Worm (Caenorhabditis elegans) whole organism, L4 larva: ENCODE data around the gene fubl-1.
A peak's percentile ranks its signal among the peaks of the same experiment; 100 is the strongest.

Experiments used
- F44E2.7 ChIP-seq: fragments of 200-800 bp; sonication (Bioruptor generic); IDR thresholded peaks from 2 replicates; pipeline ENCODE4 v2.1.2; 2022; ENCODE audit warnings: missing genetic modification characterization, missing compliant biosample characterization
- F49E8.2 ChIP-seq: sonication (generic microtip); optimal IDR thresholded peaks from 2 replicates; lab custom pipeline; 2016; ENCODE audit warnings: missing compliant biosample characterization, mild to moderate bottlenecking, missing genetic modification characterization, borderline replicate concordance
- R02D3.7 ChIP-seq: fragments of 150-350 bp; sonication (generic microtip); optimal IDR thresholded peaks from 3 replicates; lab custom pipeline; 2014; ENCODE audit warnings: missing biosample characterization, missing genetic modification characterization
- T20F7.1 ChIP-seq: fragments of 200-800 bp; sonication (Bioruptor generic); optimal IDR thresholded peaks from 2 replicates; lab custom pipeline; 2018; ENCODE audit warnings: mild to moderate bottlenecking, missing genetic modification characterization, missing compliant biosample characterization
- Y105C5A.15 ChIP-seq: fragments of 200-800 bp; sonication (Bioruptor generic); IDR thresholded peaks from 2 replicates; pipeline ENCODE4 v1.3.6; 2022; ENCODE audit warnings: missing genetic modification characterization, missing compliant biosample characterization
- Y5F2A.4 ChIP-seq: fragments of 200-800 bp; sonication (Bioruptor generic); optimal IDR thresholded peaks from 2 replicates; lab custom pipeline; 2018; ENCODE audit warnings: mild to moderate bottlenecking, missing genetic modification characterization, missing compliant biosample characterization
- Y75B8A.6 ChIP-seq: fragments of 200-800 bp; sonication (Bioruptor generic); IDR thresholded peaks from 2 replicates; pipeline ENCODE4 v1.3.6; 2022; ENCODE audit warnings: missing genetic modification reagents, missing genetic modification characterization, missing compliant biosample characterization
- ZK337.2 ChIP-seq: fragments of 200-800 bp; sonication (Bioruptor generic); IDR thresholded peaks from 2 replicates; pipeline ENCODE4 v1.3.6; 2022; ENCODE audit warnings: missing genetic modification reagents, missing genetic modification characterization, missing compliant biosample characterization
- aly-2 ChIP-seq: sonication (generic microtip); optimal IDR thresholded peaks from 2 replicates; lab custom pipeline; 2018; ENCODE audit warnings: missing biosample characterization, missing genetic modification characterization
- ama-1 ChIP-seq: fragments of 150-350 bp; optimal IDR thresholded peaks from 2 replicates; lab custom pipeline; 2014; ENCODE audit warnings: inconsistent platforms, mixed read lengths
- attf-4 ChIP-seq: sonication (generic microtip); optimal IDR thresholded peaks from 3 replicates; lab custom pipeline; 2017; ENCODE audit warnings: missing biosample characterization, missing genetic modification characterization
- ceh-20 ChIP-seq: fragments of 200-800 bp; sonication (Bioruptor generic); IDR thresholded peaks from 2 replicates; pipeline ENCODE4 v1.3.6; 2022; ENCODE audit warnings: missing genetic modification reagents, missing genetic modification characterization, missing compliant biosample characterization
- ceh-62 ChIP-seq: sonication (generic microtip); optimal IDR thresholded peaks from 2 replicates; lab custom pipeline; 2017; ENCODE audit warnings: missing biosample characterization, missing genetic modification characterization
- daf-19 ChIP-seq: fragments of 200-800 bp; sonication (Bioruptor generic); conservative IDR thresholded peaks from 2 replicates; pipeline ENCODE4 v1.3.6; 2022; ENCODE audit warnings: missing genetic modification characterization, missing compliant biosample characterization
- daf-8 ChIP-seq: fragments of 200-800 bp; sonication (Bioruptor generic); IDR thresholded peaks from 2 replicates; pipeline ENCODE4 v1.3.6; 2022; ENCODE audit warnings: missing genetic modification characterization, missing compliant biosample characterization
- dmd-6 ChIP-seq: fragments of 200-800 bp; sonication (Bioruptor generic); IDR thresholded peaks from 2 replicates; pipeline ENCODE4 v1.3.6; 2022; ENCODE audit warnings: missing genetic modification reagents, missing genetic modification characterization, missing compliant biosample characterization
- dmd-8 ChIP-seq: fragments of 200-800 bp; sonication (Bioruptor generic); IDR thresholded peaks from 2 replicates; pipeline ENCODE4 v1.3.6; 2022; ENCODE audit warnings: missing genetic modification characterization, missing compliant biosample characterization
- dpl-1 ChIP-seq: fragments of 150-350 bp; optimal IDR thresholded peaks from 2 replicates; lab custom pipeline; 2014; ENCODE audit warnings: missing biosample characterization, missing genetic modification reagents, missing genetic modification characterization
- duxl-1 ChIP-seq: sonication (generic microtip); optimal IDR thresholded peaks from 2 replicates; lab custom pipeline; 2016; ENCODE audit warnings: mild to moderate bottlenecking, missing genetic modification characterization, moderate library complexity, missing compliant biosample characterization; ENCODE audit not compliant: poor library complexity
- dve-1 ChIP-seq: sonication (generic microtip); optimal IDR thresholded peaks from 2 replicates; lab custom pipeline; 2017; ENCODE audit warnings: antibody characterized with exemption, mild to moderate bottlenecking, missing genetic modification characterization, missing compliant biosample characterization; ENCODE audit not compliant: insufficient read depth
- fos-1 ChIP-seq: fragments of 150-350 bp; optimal IDR thresholded peaks from 2 replicates; lab custom pipeline; 2014; ENCODE audit warnings: missing biosample characterization, missing genetic modification characterization
- jun-1 ChIP-seq: fragments of 150-350 bp; optimal IDR thresholded peaks from 2 replicates; lab custom pipeline; 2014; ENCODE audit warnings: missing biosample characterization, missing genetic modification reagents, missing genetic modification characterization
- lim-7 ChIP-seq: fragments of 200-800 bp; sonication (Bioruptor generic); IDR thresholded peaks from 2 replicates; pipeline ENCODE4 v1.3.6; 2022; ENCODE audit warnings: missing genetic modification characterization, missing compliant biosample characterization
- lin-29 ChIP-seq: fragments of 200-800 bp; sonication (Bioruptor generic); IDR thresholded peaks from 2 replicates; pipeline ENCODE4 v1.3.6; 2022; ENCODE audit warnings: missing genetic modification reagents, missing genetic modification characterization, missing compliant biosample characterization
- lin-39 ChIP-seq: fragments of 150-350 bp; optimal IDR thresholded peaks from 2 replicates; lab custom pipeline; 2014; ENCODE audit warnings: missing biosample characterization, missing genetic modification reagents, missing genetic modification characterization
- lir-3 ChIP-seq: sonication (generic microtip); optimal IDR thresholded peaks from 2 replicates; lab custom pipeline; 2016; ENCODE audit warnings: mild to moderate bottlenecking, missing genetic modification characterization, missing compliant biosample characterization
- lsy-2 ChIP-seq, 2 experiments: fragments of 150-350 bp in 1 of 2; sonication (generic microtip) in 1 of 2; optimal IDR thresholded peaks; 2 replicates each; lab custom pipeline; 2014 to 2017; ENCODE audit warnings: missing biosample characterization in 2 of 2, missing genetic modification characterization in 2 of 2
- madf-5 ChIP-seq, 2 experiments: fragments of 200-800 bp; sonication (Bioruptor generic); IDR thresholded peaks; 2 replicates each; pipeline ENCODE4 v1.3.6; 2022; ENCODE audit warnings: missing compliant biosample characterization in 2 of 2, missing genetic modification characterization in 2 of 2
- madf-9 ChIP-seq: fragments of 200-800 bp; sonication (Bioruptor generic); conservative IDR thresholded peaks from 2 replicates; pipeline ENCODE4 v1.3.6; 2022; ENCODE audit warnings: missing genetic modification reagents, missing genetic modification characterization, missing compliant biosample characterization
- mdl-1 ChIP-seq, 2 experiments: fragments of 150-350 bp in 1 of 2; sonication (generic microtip) in 1 of 2; optimal IDR thresholded peaks; 2 replicates each; lab custom pipeline; 2014 to 2017; ENCODE audit warnings: missing biosample characterization in 2 of 2, missing genetic modification characterization in 2 of 2
- mes-2 ChIP-seq: sonication (generic microtip); optimal IDR thresholded peaks from 2 replicates; lab custom pipeline; 2016; ENCODE audit warnings: missing genotype, mild to moderate bottlenecking, missing genetic modification characterization, missing compliant biosample characterization; ENCODE audit not compliant: poor library complexity, severe bottlenecking
- mxl-3 ChIP-seq: fragments of 200-800 bp; sonication (Bioruptor generic); optimal IDR thresholded peaks from 2 replicates; lab custom pipeline; 2018; ENCODE audit warnings: mild to moderate bottlenecking, missing genetic modification characterization, missing compliant biosample characterization
- nhr-10 ChIP-seq: fragments of 150-350 bp; optimal IDR thresholded peaks from 2 replicates; lab custom pipeline; 2014; ENCODE audit warnings: missing biosample characterization, missing genetic modification characterization
- nhr-102 ChIP-seq: sonication (generic microtip); optimal IDR thresholded peaks from 2 replicates; lab custom pipeline; 2016; ENCODE audit warnings: mild to moderate bottlenecking, missing genetic modification characterization, moderate library complexity, missing compliant biosample characterization
- nhr-11 ChIP-seq: fragments of 150-350 bp; optimal IDR thresholded peaks from 2 replicates; lab custom pipeline; 2014; ENCODE audit warnings: missing biosample characterization, missing genetic modification characterization
- nhr-237 ChIP-seq: sonication (generic microtip); optimal IDR thresholded peaks from 2 replicates; lab custom pipeline; 2017; ENCODE audit warnings: missing biosample characterization, missing genetic modification characterization
- nhr-28 ChIP-seq: fragments of 150-350 bp; optimal IDR thresholded peaks from 2 replicates; lab custom pipeline; 2014; ENCODE audit warnings: missing biosample characterization, missing genetic modification characterization
- nhr-41 ChIP-seq: fragments of 200-800 bp; sonication (Bioruptor generic); IDR thresholded peaks from 2 replicates; pipeline ENCODE4 v1.3.6; 2022; ENCODE audit warnings: missing genetic modification reagents, missing genetic modification characterization, missing compliant biosample characterization
- nhr-42 ChIP-seq: fragments of 200-800 bp; sonication (Bioruptor generic); IDR thresholded peaks from 2 replicates; pipeline ENCODE4 v1.3.6; 2022; ENCODE audit warnings: missing genetic modification characterization, missing compliant biosample characterization
- pha-4 ChIP-seq, 2 experiments: fragments of 150-350 bp in 1 of 2; fragments of 200-800 bp in 1 of 2; sonication (Bioruptor generic) in 1 of 2; IDR thresholded peaks in 1 of 2; optimal IDR thresholded peaks in 1 of 2; 2 replicates each; pipeline versions ENCODE4 v1.3.6 to Lab custom; 2014 to 2022; ENCODE audit warnings: missing genetic modification characterization in 2 of 2, missing genetic modification reagents in 2 of 2, missing biosample characterization in 1 of 2, missing compliant biosample characterization in 1 of 2
- pqm-1 ChIP-seq: sonication (generic microtip); optimal IDR thresholded peaks from 2 replicates; lab custom pipeline; 2017; ENCODE audit warnings: missing biosample characterization, missing genetic modification characterization
- rbr-2 ChIP-seq: sonication (generic microtip); optimal IDR thresholded peaks from 2 replicates; lab custom pipeline; 2016; ENCODE audit warnings: missing genotype, missing genetic modification characterization, missing compliant biosample characterization
- saeg-2 ChIP-seq: fragments of 200-800 bp; sonication (Bioruptor generic); IDR thresholded peaks from 2 replicates; pipeline ENCODE4 v1.3.6; 2022; ENCODE audit warnings: missing genetic modification reagents, missing genetic modification characterization, missing compliant biosample characterization
- sdz-12 ChIP-seq: fragments of 200-800 bp; sonication (Bioruptor generic); optimal IDR thresholded peaks from 2 replicates; lab custom pipeline; 2018; ENCODE audit warnings: mild to moderate bottlenecking, missing genetic modification characterization, missing compliant biosample characterization
- spr-3 ChIP-seq: fragments of 200-800 bp; sonication (Bioruptor generic); optimal IDR thresholded peaks from 2 replicates; lab custom pipeline; 2018; ENCODE audit warnings: mild to moderate bottlenecking, missing genetic modification characterization, missing compliant biosample characterization
- tag-97 ChIP-seq: fragments of 200-800 bp; sonication (Bioruptor generic); IDR thresholded peaks from 2 replicates; pipeline ENCODE4 v1.3.6; 2022; ENCODE audit warnings: missing genetic modification characterization, missing compliant biosample characterization
- unc-39 ChIP-seq: sonication (generic microtip); optimal IDR thresholded peaks from 2 replicates; lab custom pipeline; 2017; ENCODE audit warnings: missing biosample characterization, missing genetic modification characterization
- unc-62 ChIP-seq, 3 experiments: fragments of 150-350 bp in 1 of 3; sonication (generic microtip); optimal IDR thresholded peaks in 2 of 3; peaks in 1 of 3; 1 replicate in 1 of 3; 2 replicates in 2 of 3; lab custom pipeline; 2014 to 2017; ENCODE audit warnings: missing biosample characterization in 3 of 3, missing genetic modification characterization in 3 of 3, missing genetic modification reagents in 3 of 3, missing genotype in 1 of 3
- zag-1 ChIP-seq: fragments of 150-350 bp; optimal IDR thresholded peaks from 2 replicates; lab custom pipeline; 2014; ENCODE audit warnings: missing biosample characterization, missing genetic modification characterization
- zfp-3 ChIP-seq: fragments of 200-800 bp; sonication (Bioruptor generic); conservative IDR thresholded peaks from 2 replicates; pipeline ENCODE4 v1.3.6; 2022; ENCODE audit warnings: missing genetic modification reagents, missing genetic modification characterization, missing compliant biosample characterization
- ztf-7 ChIP-seq: fragments of 150-350 bp; optimal IDR thresholded peaks from 2 replicates; lab custom pipeline; 2014; ENCODE audit warnings: missing biosample characterization, missing genetic modification characterization

Gene fubl-1

ce11 chrV:10273837-10274236 is 35.2 kb upstream of the fubl-1 start (continued):
- no peak for TF ChIP-seq F49E8.2 (tag; lab: Kevin White, UChicago)
- peak; percentile 13 for TF ChIP-seq dve-1 (tag; lab: Kevin White, UChicago)
- TF ChIP-seq attf-4 (tag; lab: Kevin White, UChicago), result no peak
- TF ChIP-seq F44E2.7 (GFP tag; lab: Robert Waterston, UW), result no peak
- no peak for TF ChIP-seq dmd-6 (GFP tag; lab: Robert Waterston, UW)
- no peak for TF ChIP-seq ama-1
- no peak for TF ChIP-seq nhr-11 (tag; lab: Kevin White, UChicago)
- TF ChIP-seq pha-4 (GFP tag; IDR thresholded peaks at IDR 0.05; lab: Robert Waterston, UW), result no peak
- TF ChIP-seq pha-4 (tag; optimal IDR thresholded peaks at IDR 0.05; lab: Kevin White, UChicago), result no peak
- TF ChIP-seq R02D3.7, result no peak
- no peak for TF ChIP-seq Y105C5A.15 (GFP tag; lab: Robert Waterston, UW)
- no peak for TF ChIP-seq pqm-1 (tag; lab: Kevin White, UChicago)
- no peak for TF ChIP-seq lin-29 (GFP tag; lab: Robert Waterston, UW)
- no peak for TF ChIP-seq daf-19 (GFP tag; lab: Robert Waterston, UW)
- peak in 1 of 2 experiments; percentile 4 for TF ChIP-seq mdl-1 (tag; optimal IDR thresholded peaks at IDR 0.05; lab: Kevin White, UChicago)
- TF ChIP-seq madf-9 (GFP tag; lab: Robert Waterston, UW), result no peak
- no peak for TF ChIP-seq ztf-7 (tag; lab: Kevin White, UChicago)
- peak; percentile 44 to 50 for TF ChIP-seq lsy-2 (tag; optimal IDR thresholded peaks at IDR 0.05; lab: Kevin White, UChicago)
- no peak for TF ChIP-seq dpl-1
- TF ChIP-seq lim-7 (GFP tag; lab: Robert Waterston, UW), result no peak
- TF ChIP-seq lin-39 (tag; lab: Kevin White, UChicago), result no peak
- TF ChIP-seq zag-1 (tag; lab: Kevin White, UChicago), result no peak
- no peak for TF ChIP-seq duxl-1 (tag; lab: Kevin White, UChicago)
- no peak for TF ChIP-seq nhr-237
- no peak for TF ChIP-seq tag-97 (GFP tag; lab: Robert Waterston, UW)
- TF ChIP-seq lir-3, result no peak
- no peak for TF ChIP-seq ZK337.2 (GFP tag; lab: Robert Waterston, UW)
- no peak for TF ChIP-seq nhr-41 (GFP tag; lab: Robert Waterston, UW)
- no peak for TF ChIP-seq daf-8 (GFP tag; lab: Robert Waterston, UW)
- TF ChIP-seq nhr-42, result no peak
- no peak for TF ChIP-seq saeg-2 (GFP tag; lab: Robert Waterston, UW)
- TF ChIP-seq sdz-12, result no peak
- TF ChIP-seq mxl-3 (GFP tag; lab: Kevin White, UChicago), result no peak
- TF ChIP-seq ceh-62 (tag; lab: Kevin White, UChicago), result no peak
- no peak for TF ChIP-seq unc-39 (tag; lab: Kevin White, UChicago)
- TF ChIP-seq aly-2, result no peak
- TF ChIP-seq ceh-20 (GFP tag; lab: Robert Waterston, UW), result no peak
- TF ChIP-seq nhr-102 (tag; lab: Kevin White, UChicago), result no peak
- TF ChIP-seq mes-2 (tag; lab: Kevin White, UChicago), result no peak
- TF ChIP-seq madf-5 (GFP tag; IDR thresholded peaks at IDR 0.05; lab: Robert Waterston, UW), result no peak
- TF ChIP-seq T20F7.1 (GFP tag; lab: Kevin White, UChicago), result no peak
- TF ChIP-seq unc-62 (GFP tag; optimal IDR thresholded peaks at IDR 0.05 in 1 of 2; lab: Kevin White, UChicago), result peak in 1 of 2 experiments; percentile 99
- TF ChIP-seq unc-62 (tag; optimal IDR thresholded peaks at IDR 0.05; lab: Kevin White, UChicago), result no peak
- TF ChIP-seq jun-1 (tag; lab: Kevin White, UChicago), result no peak
- no peak for TF ChIP-seq zfp-3 (GFP tag; lab: Robert Waterston, UW)
- TF ChIP-seq fos-1 (tag; lab: Kevin White, UChicago), result no peak
- TF ChIP-seq Y75B8A.6 (GFP tag; lab: Robert Waterston, UW), result no peak
- no peak for TF ChIP-seq Y5F2A.4 (GFP tag; lab: Kevin White, UChicago)
- no peak for TF ChIP-seq dmd-8
- no peak for TF ChIP-seq nhr-28 (tag; lab: Kevin White, UChicago)
- peak; percentile 49 for TF ChIP-seq rbr-2 (tag; lab: Kevin White, UChicago)
- TF ChIP-seq nhr-10 (tag; lab: Kevin White, UChicago), result no peak
- no peak for TF ChIP-seq spr-3 (GFP tag; lab: Kevin White, UChicago)
